Fruit fly (Drosophila melanogaster) whole organism, embryonic: Measurements from ENCODE around the gene mib1.
A peak's percentile ranks its signal among the peaks of the same experiment; 100 is the strongest.

Experiments
- Bgb ChIP-seq: fragments of 200-800 bp; sonication (Bioruptor generic); IDR thresholded peaks from 2 replicates; pipeline ENCODE4 v1.3.6; 2022; ENCODE audit warnings: missing biosample characterization, missing genetic modification characterization; ENCODE audit not compliant: partially characterized antibody
- Bteb2 ChIP-seq: fragments of 200-800 bp; sonication (Bioruptor generic); optimal IDR thresholded peaks from 2 replicates; lab custom pipeline; 2016; ENCODE audit warnings: missing biosample characterization, missing genetic modification characterization
- CG10147 ChIP-seq: fragments of 200-800 bp; sonication (Bioruptor generic); optimal IDR thresholded peaks from 2 replicates; lab custom pipeline; 2019; ENCODE audit warnings: missing biosample characterization, mild to moderate bottlenecking, missing genetic modification characterization, moderate library complexity
- CG12071 ChIP-seq: fragments of 200-800 bp; sonication (Bioruptor generic); optimal IDR thresholded peaks from 3 replicates; lab custom pipeline; 2018; ENCODE audit warnings: missing biosample characterization, mild to moderate bottlenecking, missing genetic modification characterization
- CG12659 ChIP-seq: fragments of 200-800 bp; sonication (Bioruptor generic); optimal IDR thresholded peaks from 3 replicates; lab custom pipeline; 2017; ENCODE audit warnings: mild to moderate bottlenecking, missing biosample characterization, missing genetic modification reagents, missing genetic modification characterization
- CG14014 ChIP-seq: fragments of 200-800 bp; sonication (Bioruptor generic); IDR thresholded peaks from 2 replicates; pipeline ENCODE4 v1.3.6; 2022; ENCODE audit warnings: missing biosample characterization, missing genetic modification characterization
- CG14050 ChIP-seq: fragments of 200-800 bp; sonication (Bioruptor generic); IDR thresholded peaks from 3 replicates; pipeline ENCODE4 v1.3.6; 2022; ENCODE audit warnings: missing biosample characterization, missing genetic modification characterization
- CG14965 ChIP-seq: fragments of 200-800 bp; sonication (Bioruptor generic); optimal IDR thresholded peaks from 2 replicates; lab custom pipeline; 2016; ENCODE audit warnings: missing biosample characterization, missing genetic modification characterization, borderline replicate concordance
- CG1529 ChIP-seq: fragments of 200-800 bp; sonication (Bioruptor generic); optimal IDR thresholded peaks from 3 replicates; lab custom pipeline; 2018; ENCODE audit warnings: missing biosample characterization, missing genetic modification characterization
- CG17612 ChIP-seq: fragments of 200-800 bp; sonication (Bioruptor generic); IDR thresholded peaks from 2 replicates; pipeline ENCODE4 v1.3.6; 2022; ENCODE audit warnings: missing biosample characterization, missing genetic modification characterization
- CG2678 ChIP-seq: fragments of 200-800 bp; sonication (Bioruptor generic); optimal IDR thresholded peaks from 3 replicates; lab custom pipeline; 2019; ENCODE audit warnings: missing biosample characterization, mild to moderate bottlenecking, missing genetic modification characterization, moderate library complexity
- CG30403 ChIP-seq: fragments of 200-800 bp; sonication (Bioruptor generic); optimal IDR thresholded peaks from 3 replicates; lab custom pipeline; 2016; ENCODE audit warnings: missing biosample characterization, missing genetic modification characterization
- CG34422 ChIP-seq: fragments of 200-800 bp; sonication (Bioruptor generic); IDR thresholded peaks from 3 replicates; pipeline ENCODE4 v1.3.6; 2022; ENCODE audit warnings: missing biosample characterization, missing genetic modification characterization
- CG7987 ChIP-seq: fragments of 200-800 bp; sonication (Bioruptor generic); optimal IDR thresholded peaks from 2 replicates; lab custom pipeline; 2018; ENCODE audit warnings: missing biosample characterization, mild to moderate bottlenecking, missing genetic modification characterization, moderate library complexity
- CG8290 ChIP-seq, 3 experiments: fragments of 200-800 bp; sonication (Bioruptor generic); optimal IDR thresholded peaks; 2 replicates each; lab custom pipeline; 2016 to 2019; ENCODE audit warnings: missing biosample characterization in 3 of 3, missing genetic modification characterization in 3 of 3, mild to moderate bottlenecking in 2 of 3, moderate library complexity in 1 of 3
- CG9215 ChIP-seq: fragments of 200-800 bp; sonication (Bioruptor generic); IDR thresholded peaks from 2 replicates; pipeline ENCODE4 v1.3.6; 2022; ENCODE audit warnings: missing biosample characterization, missing genetic modification characterization
- CG9727 ChIP-seq: fragments of 200-800 bp; sonication (Bioruptor generic); optimal IDR thresholded peaks from 3 replicates; lab custom pipeline; 2017; ENCODE audit warnings: missing biosample characterization, mild to moderate bottlenecking, missing genetic modification characterization
- CoRest ChIP-seq: fragments of 200-800 bp; sonication (Bioruptor generic); optimal IDR thresholded peaks from 3 replicates; lab custom pipeline; 2018; ENCODE audit warnings: missing biosample characterization, mild to moderate bottlenecking, missing genetic modification characterization, moderate library complexity
- Dll ChIP-seq: fragments of 200-800 bp; sonication (Bioruptor generic); IDR thresholded peaks from 4 replicates; pipeline ENCODE4 v1.3.6; 2022; ENCODE audit warnings: missing biosample characterization, missing genetic modification characterization; ENCODE audit not compliant: partially characterized antibody
- HLH4C ChIP-seq: fragments of 200-800 bp; sonication (Bioruptor generic); IDR thresholded peaks from 3 replicates; pipeline ENCODE4 v1.3.6; 2022; ENCODE audit warnings: missing biosample characterization, missing genetic modification characterization; ENCODE audit not compliant: partially characterized antibody
- Hmr ChIP-seq: fragments of 200-800 bp; sonication (Bioruptor generic); optimal IDR thresholded peaks from 3 replicates; lab custom pipeline; 2017; ENCODE audit warnings: mild to moderate bottlenecking, missing biosample characterization, missing genetic modification reagents, missing genetic modification characterization
- Rx ChIP-seq: fragments of 200-800 bp; sonication (Bioruptor generic); IDR thresholded peaks from 2 replicates; pipeline ENCODE4 v1.3.6; 2022; ENCODE audit warnings: missing biosample characterization, missing genetic modification characterization
- aop ChIP-seq: fragments of 200-800 bp; sonication (Bioruptor generic); IDR thresholded peaks from 2 replicates; pipeline ENCODE4 v1.3.6; 2022; ENCODE audit warnings: missing biosample characterization, missing genetic modification characterization
- bcd ChIP-seq: fragments of 200-800 bp; sonication (Bioruptor generic); optimal IDR thresholded peaks from 2 replicates; lab custom pipeline; 2017; ENCODE audit warnings: missing biosample characterization, mild to moderate bottlenecking, missing genetic modification characterization
- cato ChIP-seq: fragments of 200-800 bp; sonication (Bioruptor generic); optimal IDR thresholded peaks from 2 replicates; lab custom pipeline; 2016; ENCODE audit warnings: missing biosample characterization, missing genetic modification characterization, borderline replicate concordance
- cg ChIP-seq: fragments of 200-800 bp; sonication (Bioruptor generic); optimal IDR thresholded peaks from 3 replicates; lab custom pipeline; 2019; ENCODE audit warnings: missing biosample characterization, mild to moderate bottlenecking, missing genetic modification characterization, moderate library complexity
- chn ChIP-seq: fragments of 200-800 bp; sonication (Bioruptor generic); optimal IDR thresholded peaks from 2 replicates; lab custom pipeline; 2016; ENCODE audit warnings: missing biosample characterization, missing genetic modification characterization
- ci ChIP-seq: fragments of 200-800 bp; sonication (Bioruptor generic); IDR thresholded peaks from 3 replicates; pipeline ENCODE4 v1.3.6; 2022; ENCODE audit warnings: missing biosample characterization, missing genetic modification characterization
- da ChIP-seq: fragments of 200-800 bp; sonication (Bioruptor generic); optimal IDR thresholded peaks from 2 replicates; lab custom pipeline; 2016; ENCODE audit warnings: missing biosample characterization, missing genetic modification characterization
- dm ChIP-seq: fragments of 200-800 bp; sonication (Bioruptor generic); optimal IDR thresholded peaks from 3 replicates; lab custom pipeline; 2016; ENCODE audit warnings: missing biosample characterization, missing genetic modification characterization
- dpn ChIP-seq, 2 experiments: fragments of 200-800 bp; sonication (Bioruptor generic); optimal IDR thresholded peaks; 3 replicates each; lab custom pipeline; 2016; ENCODE audit warnings: missing biosample characterization in 2 of 2, missing genetic modification characterization in 2 of 2
- h ChIP-seq: fragments of >200 bp; optimal IDR thresholded peaks from 2 replicates; lab custom pipeline; 2017
- pan ChIP-seq, 4 experiments: fragments of >200 bp in 3 of 4; fragments of 200-800 bp in 1 of 4; sonication (Bioruptor generic) in 1 of 4; optimal IDR thresholded peaks in 3 of 4; IDR thresholded peaks in 1 of 4; 2 replicates each; pipeline versions ENCODE4 v1.3.6 to Lab custom; 2017 to 2022; ENCODE audit warnings: missing biosample characterization in 2 of 4, missing genetic modification characterization in 2 of 4, mixed read lengths in 1 of 4
- pfk ChIP-seq: fragments of 200-800 bp; sonication (Bioruptor generic); optimal IDR thresholded peaks from 2 replicates; lab custom pipeline; 2018; ENCODE audit warnings: missing biosample characterization, mild to moderate bottlenecking, missing genetic modification characterization, moderate library complexity
- pros ChIP-seq: fragments of 200-800 bp; sonication (Bioruptor generic); optimal IDR thresholded peaks from 3 replicates; lab custom pipeline; 2019; ENCODE audit warnings: missing biosample characterization, mild to moderate bottlenecking, missing genetic modification characterization, moderate library complexity
- pum ChIP-seq: fragments of 200-800 bp; sonication (Bioruptor generic); optimal IDR thresholded peaks from 2 replicates; lab custom pipeline; 2016; ENCODE audit warnings: missing biosample characterization, missing genetic modification characterization
- repo ChIP-seq: fragments of 200-800 bp; sonication (Bioruptor generic); optimal IDR thresholded peaks from 2 replicates; lab custom pipeline; 2016; ENCODE audit warnings: missing biosample characterization, missing genetic modification characterization
- scrt ChIP-seq: fragments of 200-800 bp; sonication (Bioruptor generic); optimal IDR thresholded peaks from 2 replicates; lab custom pipeline; 2018; ENCODE audit warnings: missing biosample characterization, mild to moderate bottlenecking, missing genetic modification characterization, moderate library complexity
- sens ChIP-seq: fragments of 200-800 bp; sonication (Bioruptor generic); peaks from one replicate; lab custom pipeline; 2016; ENCODE audit warnings: missing biosample characterization, missing genetic modification characterization
- seq ChIP-seq: fragments of 200-800 bp; sonication (Bioruptor generic); IDR thresholded peaks from 2 replicates; pipeline ENCODE4 v1.3.6; 2022; ENCODE audit warnings: missing biosample characterization, missing genetic modification characterization
- sim ChIP-seq: fragments of 200-800 bp; sonication (Bioruptor generic); IDR thresholded peaks from 2 replicates; pipeline ENCODE4 v1.3.6; 2022; ENCODE audit warnings: missing biosample characterization, missing genetic modification characterization
- sima ChIP-seq: fragments of 200-800 bp; sonication (Bioruptor generic); optimal IDR thresholded peaks from 2 replicates; lab custom pipeline; 2016; ENCODE audit warnings: missing biosample characterization, missing genetic modification characterization
- so ChIP-seq: fragments of 200-800 bp; sonication (Bioruptor generic); IDR thresholded peaks from 3 replicates; pipeline ENCODE4 v1.3.6; 2022; ENCODE audit warnings: missing biosample characterization, missing genetic modification characterization
- ssp ChIP-seq: fragments of 200-800 bp; sonication (Bioruptor generic); IDR thresholded peaks from 2 replicates; pipeline ENCODE4 v1.3.6; 2022; ENCODE audit warnings: missing biosample characterization, missing genetic modification characterization
- tgo ChIP-seq: fragments of 200-800 bp; sonication (Bioruptor generic); IDR thresholded peaks from 3 replicates; pipeline ENCODE4 v1.3.6; 2022; ENCODE audit warnings: missing biosample characterization, missing genetic modification characterization
- tll ChIP-seq, 2 experiments: fragments of 200-800 bp in 1 of 2; fragments of >200 bp in 1 of 2; sonication (Bioruptor generic) in 1 of 2; optimal IDR thresholded peaks; 2 replicates each; lab custom pipeline; 2017 to 2019; ENCODE audit warnings: missing biosample characterization in 2 of 2, missing genetic modification characterization in 2 of 2, mild to moderate bottlenecking in 1 of 2, moderate library complexity in 1 of 2
- unc-4 ChIP-seq: fragments of 200-800 bp; sonication (Bioruptor generic); IDR thresholded peaks from 2 replicates; pipeline ENCODE4 v1.3.6; 2022; ENCODE audit warnings: missing biosample characterization, missing genetic modification characterization; ENCODE audit not compliant: partially characterized antibody
- vvl ChIP-seq: fragments of 200-800 bp; sonication (Bioruptor generic); IDR thresholded peaks from 2 replicates; pipeline ENCODE4 v1.3.6; 2022; ENCODE audit warnings: missing biosample characterization, missing genetic modification characterization

mib1 gene

DNA sequence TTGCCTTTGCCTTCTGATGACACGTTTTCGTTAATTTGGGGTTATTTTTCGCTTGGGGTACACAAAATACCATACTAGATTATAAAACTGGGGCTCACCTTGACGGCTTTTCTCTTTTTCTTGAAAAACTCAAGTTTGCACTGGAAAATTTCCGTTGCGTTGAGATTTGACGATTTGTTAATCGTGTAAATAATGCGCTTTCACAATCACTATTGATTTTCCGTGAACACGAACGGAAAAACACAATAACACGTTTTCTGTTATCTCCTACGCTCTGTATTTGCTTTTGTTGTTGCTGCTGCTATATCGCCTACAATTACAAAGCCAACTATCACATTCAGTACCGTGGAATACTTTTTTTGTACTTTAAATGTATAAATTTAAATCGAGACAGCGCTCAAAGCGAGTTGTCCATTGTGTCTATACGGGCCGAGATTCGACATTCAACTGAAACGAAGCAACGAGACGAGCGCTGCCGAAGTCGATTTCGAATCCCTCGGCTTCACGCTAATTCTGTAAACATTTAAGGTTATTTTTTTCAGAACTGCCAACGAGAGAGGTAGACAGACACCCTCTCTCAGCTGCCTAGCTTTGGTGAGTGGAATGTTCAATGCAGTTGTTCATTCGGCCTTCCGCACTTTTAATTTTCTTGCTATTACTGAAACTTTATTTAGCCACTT lies 34.9 kb upstream of the mib1 start (continued):
- TF ChIP-seq CG9215 = no peak
- TF ChIP-seq aop (GFP tag; lab: Robert Waterston, UW) = no peak; the same call in 1 of the 2 replicates
- TF ChIP-seq tgo (GFP tag; lab: Robert Waterston, UW) = peak; percentile 15; the same call in 1 of the 3 replicates
- no peak for TF ChIP-seq pan (optimal IDR thresholded peaks at IDR 0.05; lab: Kevin White, UChicago)
- TF ChIP-seq pan (GFP tag; optimal IDR thresholded peaks at IDR 0.05 in 1 of 2, IDR thresholded peaks at IDR 0.05 in 1 of 2) = no peak
- peak; percentile 24; the same call in 1 of the 3 replicates for TF ChIP-seq so (GFP tag; lab: Robert Waterston, UW)
- TF ChIP-seq CG8290 (GFP tag; optimal IDR thresholded peaks at IDR 0.05; lab: Kevin White, UChicago) = no peak
- TF ChIP-seq CG8290 (tag; optimal IDR thresholded peaks at IDR 0.05; lab: Kevin White, UChicago) = peak; percentile 30 to 84
- peak; percentile 14 for TF ChIP-seq CG12071 (GFP tag; lab: Kevin White, UChicago)
- no peak for TF ChIP-seq CG9727 (GFP tag; lab: Kevin White, UChicago)
- TF ChIP-seq HLH4C (GFP tag; lab: Robert Waterston, UW) = no peak
- TF ChIP-seq Hmr = no peak
- peak; percentile 89 for TF ChIP-seq sens (GFP tag; lab: Kevin White, UChicago)
- peak; percentile 53; the same call in 1 of the 2 replicates for TF ChIP-seq CG14014
- no peak for TF ChIP-seq bcd
- no peak for TF ChIP-seq CG10147
- TF ChIP-seq CG2678 = peak; percentile 17
- no peak for TF ChIP-seq dpn (GFP tag; optimal IDR thresholded peaks at IDR 0.05; lab: Kevin White, UChicago)
- TF ChIP-seq cg (GFP tag; lab: Kevin White, UChicago) = peak; percentile 53
- no peak for TF ChIP-seq chn (GFP tag; lab: Kevin White, UChicago)
- TF ChIP-seq Bteb2 (GFP tag; lab: Kevin White, UChicago) = no peak
- no peak for TF ChIP-seq repo (GFP tag; lab: Kevin White, UChicago)
- no peak for TF ChIP-seq sima (GFP tag; lab: Kevin White, UChicago)
- TF ChIP-seq CG12659 (GFP tag; lab: Kevin White, UChicago) = no peak
- peak; percentile 18 for TF ChIP-seq CG7987 (GFP tag; lab: Kevin White, UChicago)
- no peak for TF ChIP-seq pum
- TF ChIP-seq unc-4 (GFP tag; lab: Robert Waterston, UW) = no peak
- no peak for TF ChIP-seq ssp
- TF ChIP-seq CG14965 (GFP tag; lab: Kevin White, UChicago) = no peak
- no peak for TF ChIP-seq h (lab: Kevin White, UChicago)
- no peak for TF ChIP-seq CG17612
- no peak; the same call in 1 of the 2 replicates for TF ChIP-seq vvl (GFP tag; lab: Robert Waterston, UW)
- no peak for TF ChIP-seq cato (GFP tag; lab: Kevin White, UChicago)
- no peak for TF ChIP-seq seq (GFP tag; lab: Robert Waterston, UW)
- TF ChIP-seq CG1529 (GFP tag; lab: Kevin White, UChicago) = no peak
- no peak for TF ChIP-seq CG30403 (GFP tag; lab: Kevin White, UChicago)
- 0 out of 2 replicates have a peak, but pooled peaks have one; percentile 27 for TF ChIP-seq Bgb (GFP tag; lab: Robert Waterston, UW)
- peak; percentile 69; the same call in 1 of the 3 replicates for TF ChIP-seq ci (GFP tag; lab: Robert Waterston, UW)
- peak; percentile 18 for TF ChIP-seq pfk (GFP tag; lab: Kevin White, UChicago)
- peak; percentile 26 for TF ChIP-seq pros (GFP tag; lab: Kevin White, UChicago)
- no peak for TF ChIP-seq tll (GFP tag; optimal IDR thresholded peaks at IDR 0.05; lab: Kevin White, UChicago)
- TF ChIP-seq CG14050 (GFP tag; lab: Robert Waterston, UW) = no peak
- no peak for TF ChIP-seq Rx (GFP tag; lab: Robert Waterston, UW)
- TF ChIP-seq Dll (GFP tag; lab: Robert Waterston, UW) = 0 out of 4 replicates have a peak, but pooled peaks have one; percentile 20
- no peak for TF ChIP-seq CoRest (tag; lab: Kevin White, UChicago)
- TF ChIP-seq dm (GFP tag; lab: Kevin White, UChicago) = no peak
- TF ChIP-seq CG34422 (GFP tag; lab: Robert Waterston, UW) = peak; percentile 44; the same call in 1 of the 3 replicates
- TF ChIP-seq scrt = peak; percentile 8
- no peak for TF ChIP-seq da
- no peak for TF ChIP-seq sim
